Worm (Caenorhabditis elegans) whole organism, L4/young adult: ENCODE data around the gene mvk-1.

Source experiments
- W03F9.2 ChIP-seq: fragments of 150-350 bp; optimal IDR thresholded peaks from 2 replicates; lab custom pipeline; 2014; ENCODE audit warnings: missing biosample characterization, missing genetic modification characterization
- him-1 ChIP-seq: sonication (generic microtip); optimal IDR thresholded peaks from 2 replicates; lab custom pipeline; 2016; ENCODE audit warnings: missing genotype, missing genetic modification reagents, missing genetic modification characterization, missing compliant biosample characterization

DNA sequence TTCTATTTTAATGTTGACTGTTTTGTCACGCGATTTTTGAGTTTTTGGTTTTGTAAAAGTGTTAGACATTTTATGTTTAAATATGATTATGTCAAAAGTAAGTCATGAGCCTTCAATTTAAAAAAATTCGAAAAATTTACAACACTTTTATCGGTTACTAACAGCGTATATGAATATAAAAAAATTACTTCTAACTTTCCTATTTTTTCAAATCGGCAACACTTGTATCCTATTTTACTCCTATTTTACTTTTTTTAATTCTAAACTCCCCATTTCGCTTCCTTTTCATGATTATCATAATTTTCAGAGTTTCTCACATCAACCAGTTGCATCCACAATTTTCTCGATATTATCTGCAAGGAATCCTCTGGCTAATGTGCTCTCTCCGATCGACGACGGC lies 17.8 kb downstream of the mvk-1 start, which contains the start of gene kin-18:
- TF ChIP-seq him-1 (no peak), W03F9.2 (tag; lab: Kevin White, UChicago) (no peak)
